Worm (Caenorhabditis elegans) whole organism, mixed stage, embryonic: Measurements from ENCODE around the gene F41C3.7.

ENCODE experiments used
- bed-3 ChIP-seq: fragments of 200-800 bp; sonication (Bioruptor generic); optimal IDR thresholded peaks from 3 replicates; lab custom pipeline; 2018; ENCODE audit warnings: mild to moderate bottlenecking, missing genetic modification characterization, moderate library complexity, missing compliant biosample characterization
- blmp-1 ChIP-seq: fragments of 150-350 bp; optimal IDR thresholded peaks from 2 replicates; lab custom pipeline; 2014; ENCODE audit warnings: missing biosample characterization, missing genetic modification characterization
- ceh-43 ChIP-seq: fragments of 200-800 bp; sonication (Bioruptor generic); optimal IDR thresholded peaks from 2 replicates; lab custom pipeline; 2018; ENCODE audit warnings: mild to moderate bottlenecking, missing genetic modification characterization, moderate library complexity, missing compliant biosample characterization
- ceh-83 ChIP-seq: fragments of 200-800 bp; sonication (Bioruptor generic); optimal IDR thresholded peaks from 2 replicates; lab custom pipeline; 2018; ENCODE audit warnings: mild to moderate bottlenecking, missing genetic modification characterization, missing compliant biosample characterization
- drap-1 ChIP-seq: fragments of 200-800 bp; sonication (Bioruptor generic); optimal IDR thresholded peaks from 3 replicates; lab custom pipeline; 2018; ENCODE audit warnings: mild to moderate bottlenecking, missing genetic modification characterization, missing compliant biosample characterization
- elt-3 ChIP-seq: fragments of 150-350 bp; optimal IDR thresholded peaks from 2 replicates; lab custom pipeline; 2014; ENCODE audit warnings: missing biosample characterization, missing genetic modification characterization
- flh-1 ChIP-seq: fragments of 200-800 bp; sonication (Bioruptor generic); optimal IDR thresholded peaks from 2 replicates; lab custom pipeline; 2018; ENCODE audit warnings: mild to moderate bottlenecking, missing genetic modification characterization, moderate library complexity, missing compliant biosample characterization
- ham-2 ChIP-seq: fragments of 200-800 bp; sonication (Bioruptor generic); optimal IDR thresholded peaks from 2 replicates; lab custom pipeline; 2018; ENCODE audit warnings: mild to moderate bottlenecking, missing genetic modification characterization, missing compliant biosample characterization
- hlh-1 ChIP-seq: fragments of 150-350 bp; optimal IDR thresholded peaks from 2 replicates; lab custom pipeline; 2014; ENCODE audit warnings: missing biosample characterization, missing genetic modification reagents, missing genetic modification characterization
- lin-13 ChIP-seq: fragments of 150-350 bp; optimal IDR thresholded peaks from 2 replicates; lab custom pipeline; 2014; ENCODE audit warnings: missing biosample characterization, missing genetic modification characterization
- lsy-2 ChIP-seq: fragments of 150-350 bp; optimal IDR thresholded peaks from 2 replicates; lab custom pipeline; 2014; ENCODE audit warnings: missing biosample characterization, missing genetic modification characterization
- mls-2 ChIP-seq: sonication (generic microtip); optimal IDR thresholded peaks from 2 replicates; lab custom pipeline; 2016; ENCODE audit warnings: mild to moderate bottlenecking, missing genetic modification characterization, moderate library complexity, missing compliant biosample characterization
- nhr-2 ChIP-seq: fragments of 150-350 bp; optimal IDR thresholded peaks from 2 replicates; lab custom pipeline; 2014; ENCODE audit warnings: missing biosample characterization, missing genetic modification characterization
- nhr-28 ChIP-seq: fragments of 150-350 bp; optimal IDR thresholded peaks from 2 replicates; lab custom pipeline; 2014; ENCODE audit warnings: missing biosample characterization, missing genetic modification characterization
- nhr-76 ChIP-seq: sonication (generic microtip); optimal IDR thresholded peaks from 2 replicates; lab custom pipeline; 2017; ENCODE audit warnings: missing biosample characterization, missing genetic modification characterization
- pha-4 ChIP-seq: fragments of 150-350 bp; optimal IDR thresholded peaks from 2 replicates; lab custom pipeline; 2018; ENCODE audit warnings: missing biosample characterization, missing genetic modification reagents, missing genetic modification characterization
- sem-2 ChIP-seq: fragments of 200-800 bp; sonication (Bioruptor generic); optimal IDR thresholded peaks from 2 replicates; lab custom pipeline; 2018; ENCODE audit warnings: mild to moderate bottlenecking, missing genetic modification characterization, missing compliant biosample characterization
- snpc-4 ChIP-seq: fragments of 150-350 bp; optimal IDR thresholded peaks from 2 replicates; lab custom pipeline; 2014; ENCODE audit warnings: missing biosample characterization, missing genetic modification characterization
- sptf-1 ChIP-seq: sonication (generic microtip); optimal IDR thresholded peaks from 2 replicates; lab custom pipeline; 2017; ENCODE audit warnings: mild to moderate bottlenecking, missing genetic modification characterization, moderate library complexity, missing compliant biosample characterization
- tbx-8 ChIP-seq: fragments of 200-800 bp; sonication (Bioruptor generic); optimal IDR thresholded peaks from 2 replicates; lab custom pipeline; 2018; ENCODE audit warnings: mild to moderate bottlenecking, missing genetic modification characterization, moderate library complexity, missing compliant biosample characterization
- unc-120 ChIP-seq: sonication (generic microtip); optimal IDR thresholded peaks from 2 replicates; lab custom pipeline; 2017; ENCODE audit warnings: missing genetic modification characterization, missing compliant biosample characterization; ENCODE audit not compliant: poor library complexity, severe bottlenecking
- unc-39 ChIP-seq: fragments of 150-350 bp; optimal IDR thresholded peaks from 2 replicates; lab custom pipeline; 2014; ENCODE audit warnings: missing biosample characterization, missing genetic modification characterization
- unc-62 ChIP-seq: fragments of 150-350 bp; optimal IDR thresholded peaks from 2 replicates; lab custom pipeline; 2014; ENCODE audit warnings: missing biosample characterization, missing genetic modification reagents, missing genetic modification characterization
- zip-8 ChIP-seq: fragments of 150-350 bp; optimal IDR thresholded peaks from 2 replicates; lab custom pipeline; 2014; ENCODE audit warnings: missing biosample characterization, missing genetic modification characterization
- ztf-11 ChIP-seq: fragments of 150-350 bp; optimal IDR thresholded peaks from 2 replicates; lab custom pipeline; 2014; ENCODE audit warnings: missing biosample characterization, missing genetic modification characterization

F41C3.7 gene

ce11 chrII:4775802-4776201 lies 46.0 kb downstream of the F41C3.7 start:
- no peak for TF ChIP-seq sptf-1 (tag; lab: Kevin White, UChicago)
- no peak for TF ChIP-seq blmp-1 (tag; lab: Kevin White, UChicago)
- TF ChIP-seq elt-3 (tag; lab: Kevin White, UChicago) = no peak
- TF ChIP-seq nhr-2 (tag; lab: Kevin White, UChicago) = no peak
- TF ChIP-seq ceh-43 (GFP tag; lab: Kevin White, UChicago) = no peak
- TF ChIP-seq lsy-2 (tag; lab: Kevin White, UChicago) = no peak
- TF ChIP-seq nhr-76 (tag; lab: Kevin White, UChicago) = no peak
- TF ChIP-seq ham-2 (GFP tag; lab: Kevin White, UChicago) = no peak
- no peak for TF ChIP-seq drap-1 (GFP tag; lab: Kevin White, UChicago)
- TF ChIP-seq flh-1 (GFP tag; lab: Kevin White, UChicago) = no peak
- TF ChIP-seq nhr-28 (tag; lab: Kevin White, UChicago) = no peak
- no peak for TF ChIP-seq unc-120 (tag; lab: Kevin White, UChicago)
- TF ChIP-seq mls-2 (tag; lab: Kevin White, UChicago) = no peak
- TF ChIP-seq zip-8 (tag; lab: Kevin White, UChicago) = no peak
- no peak for TF ChIP-seq hlh-1
- no peak for TF ChIP-seq ceh-83 (GFP tag; lab: Kevin White, UChicago)
- TF ChIP-seq unc-39 (tag; lab: Kevin White, UChicago) = no peak
- no peak for TF ChIP-seq sem-2

DNA sequence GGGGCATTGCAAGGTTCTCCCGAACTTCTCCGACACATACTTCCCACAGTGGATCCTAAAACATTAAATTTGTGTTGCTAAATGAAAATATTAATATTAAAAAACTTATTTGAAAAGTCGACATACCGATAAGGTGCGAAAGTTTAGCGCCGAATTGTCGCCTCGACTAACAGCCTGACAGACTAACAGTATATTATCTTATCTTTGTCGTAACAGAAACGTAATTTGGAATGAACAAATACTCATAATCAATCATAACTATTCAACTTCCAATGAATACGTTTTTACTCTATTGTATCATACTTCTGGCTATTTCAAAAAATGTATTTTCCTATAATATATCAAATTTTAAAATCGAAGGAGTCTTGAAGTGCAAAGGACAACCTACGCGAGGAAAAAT lies 47.1 kb downstream of the F41C3.7 start, which contains the start of gene F26G1.11:
Gene F26G1.11, plus strand, starts transcription at position 205 of the 400 bp plus-strand sequence.
- TF ChIP-seq pha-4 (tag; lab: Kevin White, UChicago) = no peak

DNA sequence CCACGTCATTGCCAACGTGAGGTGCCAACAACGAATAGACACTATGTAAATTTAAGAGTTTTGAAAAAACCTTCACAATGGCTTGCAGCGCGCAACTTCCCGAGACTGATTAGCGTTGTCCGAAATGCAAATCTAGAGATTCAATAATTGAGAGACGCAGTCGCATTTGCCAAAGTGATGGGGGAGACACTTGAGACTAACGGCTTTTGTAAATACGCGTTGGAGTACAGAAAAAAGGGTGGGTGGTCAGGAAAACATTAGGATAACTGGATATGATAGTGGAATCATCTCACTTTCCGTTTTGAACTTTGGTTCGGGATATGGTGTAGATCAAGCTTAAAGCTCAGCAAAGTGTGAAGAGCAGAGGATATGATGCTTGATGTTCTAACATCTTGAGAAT lies 49.9 kb downstream of the F41C3.7 start:
- TF ChIP-seq unc-62 (GFP tag; lab: Kevin White, UChicago) (no peak), pha-4 (tag; lab: Kevin White, UChicago) (peak; percentile 84), blmp-1 (tag; lab: Kevin White, UChicago) (no peak), zip-8 (tag; lab: Kevin White, UChicago) (no peak), lsy-2 (tag; lab: Kevin White, UChicago) (no peak)

- TF ChIP-seq drap-1 (GFP tag; lab: Kevin White, UChicago) (no peak), sptf-1 (tag; lab: Kevin White, UChicago) (no peak), tbx-8 (GFP tag; lab: Kevin White, UChicago) (no peak), hlh-1 (no peak), snpc-4 (tag; lab: Kevin White, UChicago) (no peak), unc-39 (tag; lab: Kevin White, UChicago) (no peak), unc-120 (tag; lab: Kevin White, UChicago) (no peak)
These were observed 54.6 kb downstream of the F41C3.7 start, which contains the start of gene nep-12 for ce11 chrII:4784436-4784835. Gene nep-12 (minus strand): TSS chrII:4784536.

- no peak for TF ChIP-seq lin-13 (tag; lab: Kevin White, UChicago)
- TF ChIP-seq ztf-11 (tag; lab: Kevin White, UChicago) = no peak
- no peak for TF ChIP-seq pha-4 (tag; lab: Kevin White, UChicago)
- TF ChIP-seq bed-3 (GFP tag; lab: Kevin White, UChicago) = no peak
These were observed 56.3 kb downstream of the F41C3.7 start, which contains the start of gene msp-3 for ce11 chrII:4786181-4786580. Gene msp-3 (minus strand): TSS chrII:4786281.
